Worm (Caenorhabditis elegans): ENCODE measurements around the gene F16G10.5.

DNA sequence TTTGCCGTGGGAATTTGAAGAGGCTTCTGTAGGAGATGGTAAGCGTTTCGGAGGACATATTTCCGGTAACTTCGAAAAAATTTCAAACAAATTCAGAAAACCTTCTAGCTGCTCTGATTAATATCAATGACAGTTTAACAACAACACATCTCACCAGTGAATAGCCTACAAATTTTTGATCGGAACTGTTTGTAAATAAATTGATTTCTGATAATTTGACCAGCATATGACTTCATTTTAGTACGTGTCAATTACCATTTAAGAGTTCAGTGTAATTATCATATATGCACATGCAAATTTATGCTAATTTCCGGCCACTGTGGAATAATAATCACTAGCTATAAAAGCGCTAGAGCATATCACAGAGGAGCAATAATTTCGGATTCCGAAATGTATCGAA is 42.2 kb upstream of the F16G10.5 start, which contains the start of gene ZK1240.11:
- no peak for TF ChIP-seq ztf-18 (tag; optimal IDR thresholded peaks at IDR 0.05)
- TF ChIP-seq ztf-22 (GFP tag; optimal IDR thresholded peaks at IDR 0.05), result no peak
- TF ChIP-seq ztf-25 (GFP tag; IDR thresholded peaks at IDR 0.05), result no peak
- no peak for TF ChIP-seq sea-2 (GFP tag; IDR thresholded peaks at IDR 0.05)
- no peak for TF ChIP-seq madf-10 (tag; optimal IDR thresholded peaks at IDR 0.05)
- TF ChIP-seq madf-6 (GFP tag; IDR thresholded peaks at IDR 0.05), result no peak
- TF ChIP-seq nhr-80 (tag; optimal IDR thresholded peaks at IDR 0.05), result no peak
- TF ChIP-seq rpc-1 (optimal IDR thresholded peaks at IDR 0.05), result no peak
- TF ChIP-seq rpc-1 (tag; optimal IDR thresholded peaks at IDR 0.05), result no peak
- TF ChIP-seq Y79H2A.3 (GFP tag; conservative IDR thresholded peaks at IDR 0.05), result no peak
- no peak for TF ChIP-seq pbrm-1 (GFP tag; IDR thresholded peaks at IDR 0.05)
- TF ChIP-seq bed-2 (GFP tag; IDR thresholded peaks at IDR 0.05), result no peak
- TF ChIP-seq unc-62 (GFP tag; optimal IDR thresholded peaks at IDR 0.05), result no peak
